Fruit fly (Drosophila melanogaster) whole organism, pupa: ENCODE data around the gene Mst84Dd.

Source experiments
- CG10348 ChIP-seq: fragments of 200-800 bp; sonication (Bioruptor generic); IDR thresholded peaks from 2 replicates; pipeline ENCODE4 v1.3.6; 2022; ENCODE audit warnings: missing biosample characterization, missing genetic modification characterization
- CG12605 ChIP-seq: fragments of 200-800 bp; sonication (Bioruptor generic); IDR thresholded peaks from 2 replicates; pipeline ENCODE4 v1.3.6; 2022; ENCODE audit warnings: missing biosample characterization, missing genetic modification characterization
- CG13204 ChIP-seq: fragments of 200-800 bp; sonication (Bioruptor generic); optimal IDR thresholded peaks from 2 replicates; lab custom pipeline; 2018; ENCODE audit warnings: missing biosample characterization, mild to moderate bottlenecking, missing genetic modification characterization, moderate library complexity
- CG14655 ChIP-seq: fragments of 200-800 bp; sonication (Bioruptor generic); optimal IDR thresholded peaks from 3 replicates; lab custom pipeline; 2017; ENCODE audit warnings: mild to moderate bottlenecking, missing biosample characterization, missing genetic modification reagents, missing genetic modification characterization
- CG15710 ChIP-seq: fragments of 200-800 bp; sonication (Bioruptor generic); optimal IDR thresholded peaks from 2 replicates; lab custom pipeline; 2018; ENCODE audit warnings: missing biosample characterization, mild to moderate bottlenecking, missing genetic modification characterization, moderate library complexity
- CG17806 ChIP-seq: fragments of 200-800 bp; sonication (Bioruptor generic); optimal IDR thresholded peaks from 2 replicates; lab custom pipeline; 2018; ENCODE audit warnings: missing biosample characterization, mild to moderate bottlenecking, missing genetic modification characterization, moderate library complexity
- CG32121 ChIP-seq: fragments of 200-800 bp; sonication (Bioruptor generic); IDR thresholded peaks from 2 replicates; pipeline ENCODE4 v1.3.6; 2022; ENCODE audit warnings: missing biosample characterization, missing genetic modification characterization
- CG34367 ChIP-seq: fragments of 200-800 bp; sonication (Bioruptor generic); optimal IDR thresholded peaks from 2 replicates; lab custom pipeline; 2018; ENCODE audit warnings: missing biosample characterization, mild to moderate bottlenecking, missing genetic modification characterization
- CG4496 ChIP-seq: fragments of 200-800 bp; sonication (Bioruptor generic); IDR thresholded peaks from 3 replicates; pipeline ENCODE4 v1.3.6; 2022; ENCODE audit warnings: missing biosample characterization, missing genetic modification characterization
- CG8159 ChIP-seq: fragments of 200-800 bp; sonication (Bioruptor generic); optimal IDR thresholded peaks from 3 replicates; lab custom pipeline; 2018; ENCODE audit warnings: missing biosample characterization, mild to moderate bottlenecking, missing genetic modification characterization, moderate library complexity
- CG8301 ChIP-seq: fragments of 200-800 bp; sonication (Bioruptor generic); optimal IDR thresholded peaks from 2 replicates; lab custom pipeline; 2018; ENCODE audit warnings: missing biosample characterization, mild to moderate bottlenecking, missing genetic modification characterization
- CG9948 ChIP-seq: fragments of 200-800 bp; sonication (Bioruptor generic); optimal IDR thresholded peaks from 2 replicates; lab custom pipeline; 2018; ENCODE audit warnings: missing biosample characterization, mild to moderate bottlenecking, missing genetic modification characterization, moderate library complexity
- D1 ChIP-seq: fragments of 200-800 bp; sonication (Bioruptor generic); optimal IDR thresholded peaks from 2 replicates; lab custom pipeline; 2018; ENCODE audit warnings: missing biosample characterization, mild to moderate bottlenecking, missing genetic modification characterization, moderate library complexity
- EcR ChIP-seq: fragments of 200-800 bp; sonication (Bioruptor generic); optimal IDR thresholded peaks from 3 replicates; lab custom pipeline; 2019; ENCODE audit warnings: missing biosample characterization, missing genetic modification characterization, mild to moderate bottlenecking, moderate library complexity, missing genetic modification reagents
- Ets98B ChIP-seq: fragments of 200-800 bp; sonication (Bioruptor generic); IDR thresholded peaks from 2 replicates; pipeline ENCODE4 v1.3.6; 2022; ENCODE audit warnings: missing biosample characterization, missing genetic modification characterization
- Pif1A ChIP-seq: fragments of 200-800 bp; sonication (Bioruptor generic); optimal IDR thresholded peaks from 3 replicates; lab custom pipeline; 2016; ENCODE audit warnings: missing biosample characterization, missing genetic modification characterization
- Pif1B ChIP-seq: fragments of 200-800 bp; sonication (Bioruptor generic); optimal IDR thresholded peaks from 3 replicates; lab custom pipeline; 2016; ENCODE audit warnings: missing biosample characterization, missing genetic modification characterization
- Snoo ChIP-seq: fragments of 200-800 bp; sonication (Bioruptor generic); optimal IDR thresholded peaks from 3 replicates; lab custom pipeline; 2017; ENCODE audit warnings: missing biosample characterization, mild to moderate bottlenecking, missing genetic modification characterization, inconsistent platforms
- fd96Ca ChIP-seq: fragments of 200-800 bp; sonication (Bioruptor generic); IDR thresholded peaks from 3 replicates; pipeline ENCODE4 v1.3.6; 2022; ENCODE audit warnings: missing biosample characterization, missing genetic modification characterization
- gl ChIP-seq: fragments of 200-800 bp; sonication (Bioruptor generic); optimal IDR thresholded peaks from 2 replicates; lab custom pipeline; 2018; ENCODE audit warnings: missing biosample characterization, mild to moderate bottlenecking, missing genetic modification characterization
- rn ChIP-seq: fragments of 200-800 bp; sonication (Bioruptor generic); IDR thresholded peaks from 2 replicates; pipeline ENCODE4 v1.3.6; 2022; ENCODE audit warnings: missing biosample characterization, missing genetic modification characterization

Mst84Dd gene

DNA sequence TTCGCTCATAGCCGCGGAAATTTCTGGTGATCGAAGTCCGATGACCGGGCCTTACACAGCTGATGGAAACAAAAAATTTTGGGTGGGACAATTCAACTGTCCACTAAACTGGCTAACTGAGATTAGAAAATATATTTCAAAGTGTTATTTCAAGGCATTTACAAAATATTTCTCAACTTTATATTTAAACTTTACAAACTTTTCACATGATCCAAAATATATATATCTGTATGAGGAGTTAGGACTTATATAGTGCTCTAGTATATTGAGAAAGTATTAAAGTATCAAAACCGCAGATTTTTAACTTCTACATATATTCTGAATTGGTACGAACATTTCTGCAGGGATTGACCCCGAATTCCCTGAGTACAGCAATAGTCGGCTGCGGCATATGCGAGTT is 1.6 kb downstream of the Mst84Dd start, which contains the start of gene CG17944:
Gene CG17944 (minus strand): TSS at position 101 of the 400 bp plus-strand sequence.
- TF ChIP-seq gl (tag; lab: Kevin White, UChicago) (no peak), CG9948 (tag; lab: Kevin White, UChicago) (no peak), CG12605 (no peak), CG32121 (GFP tag; lab: Robert Waterston, UW) (no peak)

DNA sequence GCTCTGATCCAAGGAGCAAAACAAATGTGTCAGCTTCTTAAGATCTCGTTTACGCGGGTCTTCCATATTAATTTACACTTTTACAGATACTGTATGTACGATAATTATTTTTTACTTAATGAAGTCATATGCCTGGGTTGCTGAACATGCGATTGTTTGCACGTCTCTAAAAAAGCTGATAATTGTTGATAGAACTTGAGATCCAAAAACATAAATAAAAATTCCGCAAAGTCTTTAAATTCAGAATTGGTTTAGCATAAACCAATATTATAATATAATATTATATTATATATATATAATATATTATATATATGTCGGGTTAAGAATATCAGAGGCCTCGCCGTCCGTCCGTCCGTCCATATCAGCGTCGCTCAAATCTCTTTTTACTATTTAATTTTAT is 14.1 kb downstream of the Mst84Dd start, which contains the start of gene CG43290:
Gene CG43290 (minus strand): TSS at position 101 of the 400 bp plus-strand sequence.
- TF ChIP-seq EcR (GFP tag; lab: Kevin White, UChicago): no peak
- TF ChIP-seq gl (tag; lab: Kevin White, UChicago): no peak
- TF ChIP-seq CG12605: no peak
- TF ChIP-seq D1 (tag; lab: Kevin White, UChicago): no peak
- no peak for TF ChIP-seq CG13204
- TF ChIP-seq CG8301 (tag; lab: Kevin White, UChicago): no peak
- no peak for TF ChIP-seq CG15710 (tag; lab: Kevin White, UChicago)
- TF ChIP-seq CG8159 (tag; lab: Kevin White, UChicago): no peak
- TF ChIP-seq Snoo (tag; lab: Kevin White, UChicago): no peak
- TF ChIP-seq CG9948 (tag; lab: Kevin White, UChicago): no peak
- no peak for TF ChIP-seq fd96Ca (GFP tag; lab: Robert Waterston, UW)

dm6 chr3R:7346445-7346844 is 17.1 kb downstream of the Mst84Dd start, which contains the start of gene nxf4:
nxf4 (plus strand) TSS chr3R:7346730.
- TF ChIP-seq CG4496 (GFP tag; lab: Robert Waterston, UW) (no peak), CG34367 (tag; lab: Kevin White, UChicago) (no peak), CG15710 (tag; lab: Kevin White, UChicago) (no peak), CG8159 (tag; lab: Kevin White, UChicago) (no peak), EcR (GFP tag; lab: Kevin White, UChicago) (no peak), Pif1A (GFP tag; lab: Kevin White, UChicago) (no peak), CG17806 (tag; lab: Kevin White, UChicago) (no peak), CG10348 (no peak), fd96Ca (GFP tag; lab: Robert Waterston, UW) (no peak), CG9948 (tag; lab: Kevin White, UChicago) (no peak), gl (tag; lab: Kevin White, UChicago) (no peak), CG12605 (no peak), CG13204 (no peak), rn (GFP tag; lab: Robert Waterston, UW) (no peak)

DNA sequence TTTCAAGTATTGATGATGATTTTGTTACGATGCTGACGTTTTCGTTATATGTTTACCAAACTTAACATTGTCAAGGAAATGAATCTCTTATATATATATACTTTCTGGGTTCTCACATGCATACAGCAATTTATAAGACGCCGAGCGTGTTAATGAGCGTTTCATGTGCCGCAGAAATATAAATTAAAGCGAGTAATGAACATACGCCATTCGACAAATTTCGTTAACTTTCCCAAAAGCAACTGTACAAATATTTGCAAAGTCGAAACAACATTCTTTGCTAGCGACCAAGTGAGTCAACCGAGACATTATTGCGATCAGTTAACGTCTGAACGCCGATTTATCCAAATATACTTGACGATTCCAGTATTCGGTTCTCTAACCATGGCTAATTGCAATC is 18.8 kb downstream of the Mst84Dd start, which contains the start of gene CG31496:
Gene CG31496 (plus strand): TSS at position 301 of the 400 bp plus-strand sequence.
- TF ChIP-seq Snoo (tag; lab: Kevin White, UChicago) (no peak), CG14655 (GFP tag; lab: Kevin White, UChicago) (no peak), Pif1A (GFP tag; lab: Kevin White, UChicago) (no peak), CG9948 (tag; lab: Kevin White, UChicago) (no peak), gl (tag; lab: Kevin White, UChicago) (no peak), CG12605 (no peak), EcR (GFP tag; lab: Kevin White, UChicago) (no peak), CG8301 (tag; lab: Kevin White, UChicago) (no peak), CG34367 (tag; lab: Kevin White, UChicago) (no peak), fd96Ca (GFP tag; lab: Robert Waterston, UW) (no peak), Ets98B (GFP tag; lab: Robert Waterston, UW) (no peak), rn (GFP tag; lab: Robert Waterston, UW) (no peak), D1 (tag; lab: Kevin White, UChicago) (no peak), CG4496 (GFP tag; lab: Robert Waterston, UW) (no peak), CG8159 (tag; lab: Kevin White, UChicago) (no peak), CG10348 (no peak), CG13204 (no peak), CG15710 (tag; lab: Kevin White, UChicago) (no peak), Pif1B (GFP tag; lab: Kevin White, UChicago) (no peak), CG32121 (GFP tag; lab: Robert Waterston, UW) (no peak)

- peak; percentile 68 for TF ChIP-seq CG8159 (tag; lab: Kevin White, UChicago)
- peak; percentile 54 for TF ChIP-seq CG17806 (tag; lab: Kevin White, UChicago)
- peak; percentile 4 for TF ChIP-seq Snoo (tag; lab: Kevin White, UChicago)
- peak; percentile 17 for TF ChIP-seq CG34367 (tag; lab: Kevin White, UChicago)
- peak; percentile 16 for TF ChIP-seq Pif1A (GFP tag; lab: Kevin White, UChicago)
- peak; percentile 3 for TF ChIP-seq CG8301 (tag; lab: Kevin White, UChicago)
- no peak for TF ChIP-seq CG13204
- peak; percentile 43 for TF ChIP-seq CG14655 (GFP tag; lab: Kevin White, UChicago)
- no peak for TF ChIP-seq EcR (GFP tag; lab: Kevin White, UChicago)
- no peak for TF ChIP-seq CG12605
- TF ChIP-seq CG9948 (tag; lab: Kevin White, UChicago): peak; percentile 54
- no peak for TF ChIP-seq gl (tag; lab: Kevin White, UChicago)
- peak; percentile 40 for TF ChIP-seq Pif1B (GFP tag; lab: Kevin White, UChicago)
- no peak for TF ChIP-seq CG4496 (GFP tag; lab: Robert Waterston, UW)
- peak; percentile 58 for TF ChIP-seq CG15710 (tag; lab: Kevin White, UChicago)
Observed at dm6 chr3R:7336454-7336853, 27.1 kb downstream of the Mst84Dd start.

DNA sequence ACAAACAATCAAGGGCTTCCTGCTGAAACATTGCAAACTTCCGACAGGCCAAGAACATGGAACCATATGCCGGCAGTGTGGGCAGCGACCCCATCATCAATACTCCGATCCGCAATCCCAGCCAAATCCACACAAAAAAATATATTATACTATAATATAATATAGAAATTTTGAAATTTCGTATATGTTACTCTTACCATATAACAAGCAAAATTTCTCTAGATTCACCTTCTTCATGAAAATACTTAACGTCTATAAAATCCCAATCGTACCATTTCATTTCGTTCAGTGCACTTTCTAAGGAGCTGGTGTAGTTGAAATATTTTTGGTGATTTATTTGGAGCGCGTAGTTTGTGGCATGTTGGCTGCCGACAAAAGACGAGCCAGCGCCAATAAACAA is 29.0 kb downstream of the Mst84Dd start:
- TF ChIP-seq gl (tag; lab: Kevin White, UChicago): no peak
- no peak for TF ChIP-seq CG9948 (tag; lab: Kevin White, UChicago)
- no peak for TF ChIP-seq CG17806 (tag; lab: Kevin White, UChicago)
- no peak for TF ChIP-seq D1 (tag; lab: Kevin White, UChicago)
- TF ChIP-seq CG34367 (tag; lab: Kevin White, UChicago): no peak
- no peak for TF ChIP-seq fd96Ca (GFP tag; lab: Robert Waterston, UW)
- TF ChIP-seq Pif1A (GFP tag; lab: Kevin White, UChicago): no peak
- no peak for TF ChIP-seq CG13204
- no peak for TF ChIP-seq CG15710 (tag; lab: Kevin White, UChicago)
- TF ChIP-seq CG12605: no peak
- TF ChIP-seq CG32121 (GFP tag; lab: Robert Waterston, UW): no peak
- no peak for TF ChIP-seq Snoo (tag; lab: Kevin White, UChicago)
- TF ChIP-seq CG8159 (tag; lab: Kevin White, UChicago): no peak
- no peak for TF ChIP-seq Pif1B (GFP tag; lab: Kevin White, UChicago)
- TF ChIP-seq CG8301 (tag; lab: Kevin White, UChicago): no peak
- no peak for TF ChIP-seq rn (GFP tag; lab: Robert Waterston, UW)
- no peak for TF ChIP-seq Ets98B (GFP tag; lab: Robert Waterston, UW)
- no peak for TF ChIP-seq CG14655 (GFP tag; lab: Kevin White, UChicago)
- no peak for TF ChIP-seq EcR (GFP tag; lab: Kevin White, UChicago)
